Fruit fly (Drosophila melanogaster): ENCODE results near the gene CG8112.

DNA sequence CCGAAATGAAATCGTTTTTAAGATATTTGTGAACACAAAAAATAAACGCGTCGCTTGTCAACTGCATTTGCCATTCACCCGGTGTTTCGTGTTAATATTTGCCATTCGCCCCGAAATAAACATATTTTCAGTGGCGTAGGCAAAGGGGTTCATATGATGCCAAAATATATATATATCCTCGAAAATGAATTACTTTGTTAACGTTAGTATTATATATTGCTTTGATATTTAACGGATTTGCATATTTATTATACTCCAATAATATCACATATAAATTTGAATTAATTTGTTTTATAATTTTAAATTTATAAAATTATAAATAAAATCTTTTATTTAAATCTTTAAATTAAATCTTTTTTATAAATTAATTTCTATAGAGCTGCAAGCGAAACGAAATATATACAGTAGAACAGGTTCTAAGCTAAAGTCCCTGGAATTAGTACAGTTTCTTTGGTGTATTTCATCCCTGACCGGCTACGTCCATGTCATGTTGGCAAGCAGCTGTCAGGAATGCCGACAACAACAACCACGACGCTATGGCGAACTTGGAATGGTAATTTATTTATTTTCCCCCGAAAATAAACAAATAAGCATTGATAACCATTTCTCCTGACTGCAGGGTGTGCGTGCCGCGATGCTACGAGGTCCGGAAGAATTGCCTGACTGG lies 19.0 kb downstream of the CG8112 start, which contains the start of the genes M1BP and CG8202:
- TF ChIP-seq h (optimal IDR thresholded peaks at IDR 0.05) (no peak), insv (optimal IDR thresholded peaks at IDR 0.05) (no peak), psq (optimal IDR thresholded peaks at IDR 0.05) (no peak)

Measured in Kc167 (cell line).